Worm (Caenorhabditis elegans) whole organism, mixed stage, embryonic: ENCODE results near the gene ZK1236.1.
A peak's percentile ranks its signal among the peaks of the same experiment; 100 is the strongest.

Experiments used
- M03D4.4 ChIP-seq: sonication (generic microtip); optimal IDR thresholded peaks from 2 replicates; lab custom pipeline; 2017; ENCODE audit warnings: mild to moderate bottlenecking, missing genetic modification characterization, missing compliant biosample characterization
- bed-3 ChIP-seq: fragments of 200-800 bp; sonication (Bioruptor generic); optimal IDR thresholded peaks from 3 replicates; lab custom pipeline; 2018; ENCODE audit warnings: mild to moderate bottlenecking, missing genetic modification characterization, moderate library complexity, missing compliant biosample characterization
- blmp-1 ChIP-seq: fragments of 150-350 bp; optimal IDR thresholded peaks from 2 replicates; lab custom pipeline; 2014; ENCODE audit warnings: missing biosample characterization, missing genetic modification characterization
- ceh-39 ChIP-seq: fragments of 150-350 bp; optimal IDR thresholded peaks from 2 replicates; lab custom pipeline; 2014; ENCODE audit warnings: missing biosample characterization, missing genetic modification characterization
- ceh-43 ChIP-seq: fragments of 200-800 bp; sonication (Bioruptor generic); optimal IDR thresholded peaks from 2 replicates; lab custom pipeline; 2018; ENCODE audit warnings: mild to moderate bottlenecking, missing genetic modification characterization, moderate library complexity, missing compliant biosample characterization
- ceh-83 ChIP-seq: fragments of 200-800 bp; sonication (Bioruptor generic); optimal IDR thresholded peaks from 2 replicates; lab custom pipeline; 2018; ENCODE audit warnings: mild to moderate bottlenecking, missing genetic modification characterization, missing compliant biosample characterization
- ces-1 ChIP-seq: fragments of 150-350 bp; optimal IDR thresholded peaks from 2 replicates; lab custom pipeline; 2014; ENCODE audit warnings: missing biosample characterization, missing genetic modification reagents, missing genetic modification characterization
- cnd-1 ChIP-seq: fragments of 200-800 bp; sonication (Bioruptor generic); optimal IDR thresholded peaks from 2 replicates; lab custom pipeline; 2018; ENCODE audit warnings: mild to moderate bottlenecking, missing genetic modification characterization, missing compliant biosample characterization
- drap-1 ChIP-seq: fragments of 200-800 bp; sonication (Bioruptor generic); optimal IDR thresholded peaks from 3 replicates; lab custom pipeline; 2018; ENCODE audit warnings: mild to moderate bottlenecking, missing genetic modification characterization, missing compliant biosample characterization
- elt-1 ChIP-seq: sonication (generic microtip); optimal IDR thresholded peaks from 2 replicates; lab custom pipeline; 2017; ENCODE audit warnings: missing genetic modification characterization, mild to moderate bottlenecking, missing compliant biosample characterization, antibody characterized with exemption, moderate library complexity, borderline replicate concordance; ENCODE audit not compliant: insufficient read depth
- elt-3 ChIP-seq: fragments of 150-350 bp; optimal IDR thresholded peaks from 2 replicates; lab custom pipeline; 2014; ENCODE audit warnings: missing biosample characterization, missing genetic modification characterization
- flh-1 ChIP-seq: fragments of 200-800 bp; sonication (Bioruptor generic); optimal IDR thresholded peaks from 2 replicates; lab custom pipeline; 2018; ENCODE audit warnings: mild to moderate bottlenecking, missing genetic modification characterization, moderate library complexity, missing compliant biosample characterization
- ham-2 ChIP-seq: fragments of 200-800 bp; sonication (Bioruptor generic); optimal IDR thresholded peaks from 2 replicates; lab custom pipeline; 2018; ENCODE audit warnings: mild to moderate bottlenecking, missing genetic modification characterization, missing compliant biosample characterization
- hlh-1 ChIP-seq: fragments of 150-350 bp; optimal IDR thresholded peaks from 2 replicates; lab custom pipeline; 2014; ENCODE audit warnings: missing biosample characterization, missing genetic modification reagents, missing genetic modification characterization
- lin-13 ChIP-seq: fragments of 150-350 bp; optimal IDR thresholded peaks from 2 replicates; lab custom pipeline; 2014; ENCODE audit warnings: missing biosample characterization, missing genetic modification characterization
- lin-32 ChIP-seq: fragments of 200-800 bp; sonication (Bioruptor generic); optimal IDR thresholded peaks from 2 replicates; lab custom pipeline; 2018; ENCODE audit warnings: mild to moderate bottlenecking, missing genetic modification characterization, missing compliant biosample characterization
- lsy-2 ChIP-seq: fragments of 150-350 bp; optimal IDR thresholded peaks from 2 replicates; lab custom pipeline; 2014; ENCODE audit warnings: missing biosample characterization, missing genetic modification characterization
- mab-5 ChIP-seq: fragments of 150-350 bp; optimal IDR thresholded peaks from 2 replicates; lab custom pipeline; 2014; ENCODE audit warnings: missing biosample characterization, missing genetic modification characterization
- mep-1 ChIP-seq: fragments of 150-350 bp; optimal IDR thresholded peaks from 2 replicates; lab custom pipeline; 2017; ENCODE audit warnings: missing biosample characterization, missing genetic modification reagents, missing genetic modification characterization, inconsistent platforms
- mls-2 ChIP-seq: sonication (generic microtip); optimal IDR thresholded peaks from 2 replicates; lab custom pipeline; 2016; ENCODE audit warnings: mild to moderate bottlenecking, missing genetic modification characterization, moderate library complexity, missing compliant biosample characterization
- nhr-12 ChIP-seq: fragments of 150-350 bp; optimal IDR thresholded peaks from 2 replicates; lab custom pipeline; 2014; ENCODE audit warnings: missing biosample characterization, missing genetic modification characterization
- nhr-2 ChIP-seq: fragments of 150-350 bp; optimal IDR thresholded peaks from 2 replicates; lab custom pipeline; 2014; ENCODE audit warnings: missing biosample characterization, missing genetic modification characterization
- nhr-237 ChIP-seq: fragments of 150-350 bp; optimal IDR thresholded peaks from 2 replicates; lab custom pipeline; 2014; ENCODE audit warnings: missing biosample characterization, missing genetic modification characterization
- nhr-28 ChIP-seq: fragments of 150-350 bp; optimal IDR thresholded peaks from 2 replicates; lab custom pipeline; 2014; ENCODE audit warnings: missing biosample characterization, missing genetic modification characterization
- nhr-76 ChIP-seq: sonication (generic microtip); optimal IDR thresholded peaks from 2 replicates; lab custom pipeline; 2017; ENCODE audit warnings: missing biosample characterization, missing genetic modification characterization
- pha-4 ChIP-seq: fragments of 150-350 bp; optimal IDR thresholded peaks from 2 replicates; lab custom pipeline; 2018; ENCODE audit warnings: missing biosample characterization, missing genetic modification reagents, missing genetic modification characterization
- sem-2 ChIP-seq: fragments of 200-800 bp; sonication (Bioruptor generic); optimal IDR thresholded peaks from 2 replicates; lab custom pipeline; 2018; ENCODE audit warnings: mild to moderate bottlenecking, missing genetic modification characterization, missing compliant biosample characterization
- snpc-4 ChIP-seq: fragments of 150-350 bp; optimal IDR thresholded peaks from 2 replicates; lab custom pipeline; 2014; ENCODE audit warnings: missing biosample characterization, missing genetic modification characterization
- sptf-1 ChIP-seq: sonication (generic microtip); optimal IDR thresholded peaks from 2 replicates; lab custom pipeline; 2017; ENCODE audit warnings: mild to moderate bottlenecking, missing genetic modification characterization, moderate library complexity, missing compliant biosample characterization
- tbx-8 ChIP-seq: fragments of 200-800 bp; sonication (Bioruptor generic); optimal IDR thresholded peaks from 2 replicates; lab custom pipeline; 2018; ENCODE audit warnings: mild to moderate bottlenecking, missing genetic modification characterization, moderate library complexity, missing compliant biosample characterization
- unc-120 ChIP-seq: sonication (generic microtip); optimal IDR thresholded peaks from 2 replicates; lab custom pipeline; 2017; ENCODE audit warnings: missing genetic modification characterization, missing compliant biosample characterization; ENCODE audit not compliant: poor library complexity, severe bottlenecking
- unc-39 ChIP-seq: fragments of 150-350 bp; optimal IDR thresholded peaks from 2 replicates; lab custom pipeline; 2014; ENCODE audit warnings: missing biosample characterization, missing genetic modification characterization
- unc-62 ChIP-seq: fragments of 150-350 bp; optimal IDR thresholded peaks from 2 replicates; lab custom pipeline; 2014; ENCODE audit warnings: missing biosample characterization, missing genetic modification reagents, missing genetic modification characterization
- zip-8 ChIP-seq: fragments of 150-350 bp; optimal IDR thresholded peaks from 2 replicates; lab custom pipeline; 2014; ENCODE audit warnings: missing biosample characterization, missing genetic modification characterization
- ztf-11 ChIP-seq: fragments of 150-350 bp; optimal IDR thresholded peaks from 2 replicates; lab custom pipeline; 2014; ENCODE audit warnings: missing biosample characterization, missing genetic modification characterization

The ZK1236.1 gene

ce11 chrIII:8413501-8413900, 15.6 kb upstream of the ZK1236.1 start:
- TF ChIP-seq ztf-11 (no peak), nhr-28 (tag; lab: Kevin White, UChicago) (no peak), mep-1 (no peak), nhr-76 (tag; lab: Kevin White, UChicago) (no peak), lsy-2 (tag; lab: Kevin White, UChicago) (no peak), lin-13 (no peak), lin-32 (no peak), pha-4 (tag; lab: Kevin White, UChicago) (no peak), elt-1 (no peak), drap-1 (GFP tag; lab: Kevin White, UChicago) (no peak), cnd-1 (tag; lab: Kevin White, UChicago) (no peak), M03D4.4 (tag; lab: Kevin White, UChicago) (no peak), blmp-1 (tag; lab: Kevin White, UChicago) (no peak), mls-2 (tag; lab: Kevin White, UChicago) (no peak), elt-3 (tag; lab: Kevin White, UChicago) (no peak)

- TF ChIP-seq ces-1 (GFP tag; lab: Kevin White, UChicago): peak; percentile 99
- TF ChIP-seq ham-2: no peak
- TF ChIP-seq blmp-1 (tag; lab: Kevin White, UChicago): peak; percentile 37
- TF ChIP-seq, all 35 proteins: peak for 2
Measured at ce11 chrIII:8416871-8417191, 12.3 kb upstream of the ZK1236.1 start.

- TF ChIP-seq nhr-237 (tag; lab: Kevin White, UChicago) (peak; percentile 75), hlh-1 (tag; lab: Kevin White, UChicago) (peak; percentile 45), bed-3 (no peak), mab-5 (tag; lab: Kevin White, UChicago) (peak; percentile 46), nhr-2 (tag; lab: Kevin White, UChicago) (peak; percentile 13), ces-1 (GFP tag; lab: Kevin White, UChicago) (peak; percentile 96), unc-39 (tag; lab: Kevin White, UChicago) (peak; percentile 78), unc-120 (tag; lab: Kevin White, UChicago) (peak; percentile 92), lin-32 (no peak), ceh-43 (GFP tag; lab: Kevin White, UChicago) (peak; percentile 23), sem-2 (GFP tag; lab: Kevin White, UChicago) (no peak), ztf-11 (peak; percentile 81), lin-13 (peak; percentile 64), zip-8 (no peak), pha-4 (tag; lab: Kevin White, UChicago) (peak; percentile 91), mls-2 (tag; lab: Kevin White, UChicago) (peak; percentile 83), nhr-12 (tag; lab: Kevin White, UChicago) (peak; percentile 61), snpc-4 (tag; lab: Kevin White, UChicago) (no peak), drap-1 (GFP tag; lab: Kevin White, UChicago) (peak; percentile 44), ceh-39 (tag; lab: Kevin White, UChicago) (peak; percentile 95), M03D4.4 (tag; lab: Kevin White, UChicago) (peak; percentile 71), nhr-76 (tag; lab: Kevin White, UChicago) (no peak), flh-1 (no peak), ceh-83 (peak; percentile 61), mep-1 (peak; percentile 62), elt-1 (no peak), unc-62 (GFP tag; lab: Kevin White, UChicago) (peak; percentile 98), ham-2 (peak; percentile 86), tbx-8 (GFP tag; lab: Kevin White, UChicago) (no peak), cnd-1 (tag; lab: Kevin White, UChicago) (no peak), sptf-1 (tag; lab: Kevin White, UChicago) (peak; percentile 54), blmp-1 (tag; lab: Kevin White, UChicago) (no peak), nhr-28 (tag; lab: Kevin White, UChicago) (no peak), elt-3 (tag; lab: Kevin White, UChicago) (no peak), lsy-2 (tag; lab: Kevin White, UChicago) (peak; percentile 96)
Measured at ce11 chrIII:8417192-8417967, 11.7 kb upstream of the ZK1236.1 start.
